Fruit fly (Drosophila melanogaster) whole organism, embryonic: Measurements from ENCODE around the gene CG43402.

Experiments used
- ATbp ChIP-seq: fragments of 200-800 bp; sonication (Bioruptor generic); optimal IDR thresholded peaks from 2 replicates; lab custom pipeline; 2017; ENCODE audit warnings: missing biosample characterization, mild to moderate bottlenecking, missing genetic modification characterization, missing genetic modification reagents
- Awh ChIP-seq: fragments of 200-800 bp; sonication (Bioruptor generic); IDR thresholded peaks from 2 replicates; pipeline ENCODE4, ENCODE4 v1.3.6; 2022; ENCODE audit warnings: missing biosample characterization, missing genetic modification characterization
- BEAF-32 ChIP-seq: fragments of 200-800 bp; sonication (Bioruptor generic); optimal IDR thresholded peaks from 3 replicates; lab custom pipeline; 2017; ENCODE audit warnings: missing biosample characterization, missing genetic modification characterization, mild to moderate bottlenecking, moderate library complexity, missing genetic modification reagents
- CG10147 ChIP-seq: fragments of 200-800 bp; sonication (Bioruptor generic); optimal IDR thresholded peaks from 2 replicates; lab custom pipeline; 2019; ENCODE audit warnings: missing biosample characterization, mild to moderate bottlenecking, missing genetic modification characterization, moderate library complexity
- CG1024 ChIP-seq: fragments of 200-800 bp; sonication (Bioruptor generic); IDR thresholded peaks from 2 replicates; pipeline ENCODE4 v1.3.6; 2022; ENCODE audit warnings: missing biosample characterization, missing genetic modification characterization
- CG10321 ChIP-seq: fragments of 200-800 bp; sonication (Bioruptor generic); IDR thresholded peaks from 2 replicates; pipeline ENCODE4 v1.3.6; 2022; ENCODE audit warnings: missing biosample characterization, missing genetic modification characterization
- CG10979 ChIP-seq: fragments of 200-800 bp; sonication (Bioruptor generic); optimal IDR thresholded peaks from 2 replicates; lab custom pipeline; 2018; ENCODE audit warnings: missing biosample characterization, mild to moderate bottlenecking, missing genetic modification characterization, moderate library complexity
- CG11695 ChIP-seq: fragments of 200-800 bp; sonication (Bioruptor generic); IDR thresholded peaks from 3 replicates; pipeline ENCODE4 v1.3.6; 2022; ENCODE audit warnings: missing biosample characterization, missing genetic modification characterization
- CG14014 ChIP-seq: fragments of 200-800 bp; sonication (Bioruptor generic); IDR thresholded peaks from 2 replicates; pipeline ENCODE4 v1.3.6; 2022; ENCODE audit warnings: missing biosample characterization, missing genetic modification characterization
- CG14050 ChIP-seq: fragments of 200-800 bp; sonication (Bioruptor generic); IDR thresholded peaks from 3 replicates; pipeline ENCODE4 v1.3.6; 2022; ENCODE audit warnings: missing biosample characterization, missing genetic modification characterization
- CG15269 ChIP-seq: fragments of 200-800 bp; sonication (Bioruptor generic); optimal IDR thresholded peaks from 2 replicates; lab custom pipeline; 2018; ENCODE audit warnings: missing biosample characterization, mild to moderate bottlenecking, missing genetic modification characterization, moderate library complexity
- CG1603 ChIP-seq: fragments of 200-800 bp; sonication (Bioruptor generic); optimal IDR thresholded peaks from 2 replicates; lab custom pipeline; 2019; ENCODE audit warnings: missing biosample characterization, mild to moderate bottlenecking, missing genetic modification characterization, moderate library complexity
- CG17328 ChIP-seq: fragments of 200-800 bp; sonication (Bioruptor generic); IDR thresholded peaks from 2 replicates; pipeline ENCODE4 v1.3.6; 2022; ENCODE audit warnings: missing biosample characterization, missing genetic modification characterization
- CG17359 ChIP-seq: fragments of 200-800 bp; sonication (Bioruptor generic); optimal IDR thresholded peaks from 3 replicates; lab custom pipeline; 2018; ENCODE audit warnings: missing biosample characterization, mild to moderate bottlenecking, missing genetic modification characterization, moderate library complexity
- CG17385 ChIP-seq: fragments of 200-800 bp; sonication (Bioruptor generic); optimal IDR thresholded peaks from 3 replicates; lab custom pipeline; 2018; ENCODE audit warnings: missing biosample characterization, mild to moderate bottlenecking, missing genetic modification characterization
- CG2875 ChIP-seq: fragments of 200-800 bp; sonication (Bioruptor generic); optimal IDR thresholded peaks from 2 replicates; lab custom pipeline; 2017; ENCODE audit warnings: missing biosample characterization, mild to moderate bottlenecking, missing genetic modification characterization, missing genetic modification reagents
- CG3281 ChIP-seq: fragments of 200-800 bp; sonication (Bioruptor generic); optimal IDR thresholded peaks from 3 replicates; lab custom pipeline; 2017; ENCODE audit warnings: missing biosample characterization, mild to moderate bottlenecking, missing genetic modification characterization
- CG43689 ChIP-seq: fragments of 200-800 bp; sonication (Bioruptor generic); IDR thresholded peaks from 2 replicates; pipeline ENCODE4 v1.3.6; 2022; ENCODE audit warnings: missing biosample characterization, missing genetic modification characterization
- CG4404 ChIP-seq: fragments of 200-800 bp; sonication (Bioruptor generic); IDR thresholded peaks from 2 replicates; pipeline ENCODE4 v1.3.6; 2022; ENCODE audit warnings: missing biosample characterization, missing genetic modification characterization
- CG4617 ChIP-seq: fragments of 200-800 bp; sonication (Bioruptor generic); optimal IDR thresholded peaks from 3 replicates; lab custom pipeline; 2016; ENCODE audit warnings: missing biosample characterization, missing genetic modification characterization, borderline replicate concordance
- CG5180 ChIP-seq: fragments of 200-800 bp; sonication (Bioruptor generic); optimal IDR thresholded peaks from 3 replicates; lab custom pipeline; 2017; ENCODE audit warnings: missing biosample characterization, missing genetic modification characterization, mild to moderate bottlenecking, moderate library complexity, missing genetic modification reagents
- CG6689 ChIP-seq: fragments of 200-800 bp; sonication (Bioruptor generic); IDR thresholded peaks from 2 replicates; pipeline ENCODE4 v1.3.6; 2022; ENCODE audit warnings: missing biosample characterization, missing genetic modification characterization
- CG8281 ChIP-seq: fragments of 200-800 bp; sonication (Bioruptor generic); optimal IDR thresholded peaks from 2 replicates; lab custom pipeline; 2018; ENCODE audit warnings: missing biosample characterization, mild to moderate bottlenecking, missing genetic modification characterization, moderate library complexity
- CG8478 ChIP-seq: fragments of >200 bp; optimal IDR thresholded peaks from 2 replicates; lab custom pipeline; 2018
- CG9876 ChIP-seq: fragments of 200-800 bp; sonication (Bioruptor generic); optimal IDR thresholded peaks from 2 replicates; lab custom pipeline; 2016; ENCODE audit warnings: missing biosample characterization, missing genetic modification characterization
- Doc2 ChIP-seq: fragments of 200-800 bp; sonication (Bioruptor generic); IDR thresholded peaks from 2 replicates; pipeline ENCODE4 v1.3.6; 2022; ENCODE audit warnings: missing biosample characterization, missing genetic modification characterization
- H2.0 ChIP-seq: fragments of 200-800 bp; sonication (Bioruptor generic); IDR thresholded peaks from 2 replicates; pipeline ENCODE4 v1.3.6; 2022; ENCODE audit warnings: missing biosample characterization, missing genetic modification characterization
- Hr3 ChIP-seq: fragments of 200-800 bp; sonication (Bioruptor generic); optimal IDR thresholded peaks from 3 replicates; lab custom pipeline; 2016; ENCODE audit warnings: missing biosample characterization, missing genetic modification characterization
- Hsf ChIP-seq: fragments of 200-800 bp; sonication (Bioruptor generic); optimal IDR thresholded peaks from 3 replicates; lab custom pipeline; 2016; ENCODE audit warnings: missing biosample characterization, missing genetic modification characterization
- Med ChIP-seq: fragments of 200-800 bp; sonication (Bioruptor generic); peaks from one replicate; lab custom pipeline; 2016; ENCODE audit warnings: missing biosample characterization, missing genetic modification characterization, mild to moderate bottlenecking, inconsistent platforms, moderate library complexity
- Myb ChIP-seq: fragments of 200-800 bp; sonication (Bioruptor generic); optimal IDR thresholded peaks from 2 replicates; lab custom pipeline; 2016; ENCODE audit warnings: missing biosample characterization, missing genetic modification characterization
- Optix ChIP-seq: fragments of 200-800 bp; sonication (Bioruptor generic); IDR thresholded peaks from 3 replicates; pipeline ENCODE4 v1.3.6; 2022; ENCODE audit warnings: missing biosample characterization, missing genetic modification characterization
- Ravus ChIP-seq: fragments of 200-800 bp; sonication (Bioruptor generic); IDR thresholded peaks from 2 replicates; pipeline ENCODE4 v1.3.6; 2022; ENCODE audit warnings: missing biosample characterization, missing genetic modification characterization
- Side ChIP-seq: fragments of 200-800 bp; sonication (Bioruptor generic); optimal IDR thresholded peaks from 2 replicates; lab custom pipeline; 2016; ENCODE audit warnings: missing biosample characterization, missing genetic modification characterization
- Sox100B ChIP-seq: fragments of 200-800 bp; sonication (Bioruptor generic); optimal IDR thresholded peaks from 3 replicates; lab custom pipeline; 2018; ENCODE audit warnings: missing biosample characterization, mild to moderate bottlenecking, missing genetic modification characterization
- Sry-β ChIP-seq: fragments of 200-800 bp; sonication (Bioruptor generic); optimal IDR thresholded peaks from 2 replicates; lab custom pipeline; 2018; ENCODE audit warnings: missing biosample characterization, mild to moderate bottlenecking, missing genetic modification characterization, moderate library complexity
- Sry-δ ChIP-seq: fragments of 200-800 bp; sonication (Bioruptor generic); optimal IDR thresholded peaks from 2 replicates; lab custom pipeline; 2016; ENCODE audit warnings: missing biosample characterization, missing genetic modification characterization
- bab2 ChIP-seq: fragments of 200-800 bp; sonication (Bioruptor generic); optimal IDR thresholded peaks from 2 replicates; lab custom pipeline; 2016; ENCODE audit warnings: missing biosample characterization, missing genetic modification characterization
- cad ChIP-seq: fragments of >200 bp; optimal IDR thresholded peaks from 2 replicates; lab custom pipeline; 2017; ENCODE audit warnings: missing biosample characterization, missing genetic modification characterization
- cato ChIP-seq: fragments of 200-800 bp; sonication (Bioruptor generic); optimal IDR thresholded peaks from 2 replicates; lab custom pipeline; 2016; ENCODE audit warnings: missing biosample characterization, missing genetic modification characterization, borderline replicate concordance
- cwo ChIP-seq: fragments of 200-800 bp; sonication (Bioruptor generic); optimal IDR thresholded peaks from 3 replicates; lab custom pipeline; 2017; ENCODE audit warnings: missing biosample characterization, missing genetic modification characterization, mild to moderate bottlenecking, moderate library complexity, missing genetic modification reagents
- emc ChIP-seq: fragments of 200-800 bp; sonication (Bioruptor generic); optimal IDR thresholded peaks from 2 replicates; lab custom pipeline; 2016; ENCODE audit warnings: missing biosample characterization, missing genetic modification characterization
- exex ChIP-seq: fragments of 200-800 bp; sonication (Bioruptor generic); optimal IDR thresholded peaks from 4 replicates; lab custom pipeline; 2018; ENCODE audit warnings: missing biosample characterization, mild to moderate bottlenecking, missing genetic modification characterization, moderate library complexity
- fd96Cb ChIP-seq: fragments of 200-800 bp; sonication (Bioruptor generic); optimal IDR thresholded peaks from 2 replicates; lab custom pipeline; 2018; ENCODE audit warnings: missing biosample characterization, mild to moderate bottlenecking, missing genetic modification characterization, moderate library complexity
- jumu ChIP-seq: fragments of 200-800 bp; sonication (Bioruptor generic); optimal IDR thresholded peaks from 3 replicates; lab custom pipeline; 2016; ENCODE audit warnings: missing biosample characterization, missing genetic modification characterization
- klu ChIP-seq: fragments of 200-800 bp; sonication (Bioruptor generic); IDR thresholded peaks from 2 replicates; pipeline ENCODE4 v1.3.6; 2022; ENCODE audit warnings: missing biosample characterization, missing genetic modification characterization
- lilli ChIP-seq: fragments of 200-800 bp; sonication (Bioruptor generic); optimal IDR thresholded peaks from 3 replicates; lab custom pipeline; 2016; ENCODE audit warnings: missing biosample characterization, missing genetic modification characterization
- mam ChIP-seq: fragments of 200-800 bp; sonication (Bioruptor generic); optimal IDR thresholded peaks from 3 replicates; lab custom pipeline; 2016; ENCODE audit warnings: missing biosample characterization, missing genetic modification characterization
- prd ChIP-seq, 3 experiments: fragments of >200 bp in 2 of 3; fragments of 200-800 bp in 1 of 3; sonication (Bioruptor generic) in 1 of 3; optimal IDR thresholded peaks in 2 of 3; IDR thresholded peaks in 1 of 3; 2 replicates in 2 of 3; 3 replicates in 1 of 3; pipeline versions ENCODE4 v1.3.6 to Lab custom; 2017 to 2022; ENCODE audit warnings: missing biosample characterization in 1 of 3, missing genetic modification characterization in 1 of 3
- ranshi ChIP-seq: fragments of 200-800 bp; sonication (Bioruptor generic); IDR thresholded peaks from 2 replicates; pipeline ENCODE4 v1.3.6; 2022; ENCODE audit warnings: missing biosample characterization, missing genetic modification characterization
- tio ChIP-seq: fragments of 200-800 bp; sonication (Bioruptor generic); optimal IDR thresholded peaks from 2 replicates; lab custom pipeline; 2017; ENCODE audit warnings: missing biosample characterization, missing genetic modification characterization, inconsistent platforms

CG43402 gene

DNA sequence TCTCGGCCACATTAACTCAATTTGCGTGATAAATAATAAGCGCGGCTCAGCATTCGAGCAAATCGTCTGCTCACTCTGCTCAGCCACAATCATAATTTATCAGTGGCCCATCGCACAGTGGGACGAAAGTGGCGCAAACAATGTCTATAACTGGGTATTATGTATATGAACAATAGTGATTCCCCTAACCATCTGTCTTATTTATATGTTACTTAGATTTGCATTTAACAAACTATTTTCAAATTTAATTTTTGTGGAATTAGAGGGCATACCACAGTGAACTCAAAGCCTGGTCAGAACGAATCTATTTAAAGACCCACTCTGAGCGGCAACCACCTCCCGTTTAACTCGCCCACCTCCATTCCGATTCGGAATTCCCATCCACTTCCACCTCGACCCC lies 14.6 kb upstream of the CG43402 start (continued):
- TF ChIP-seq CG9876 (GFP tag; lab: Kevin White, UChicago) (no peak), CG3281 (GFP tag; lab: Kevin White, UChicago) (no peak), CG4404 (GFP tag; lab: Robert Waterston, UW) (0 out of 2 replicates have a peak, but pooled peaks have one; percentile 18), klu (GFP tag; lab: Robert Waterston, UW) (no peak), Hsf (GFP tag; lab: Kevin White, UChicago) (peak; percentile 27), CG1024 (0 out of 2 replicates have a peak, but pooled peaks have one; percentile 12), exex (tag; lab: Kevin White, UChicago) (no peak), jumu (peak; percentile 20), H2.0 (GFP tag; lab: Robert Waterston, UW) (peak; percentile 48; the same call in 1 of the 2 replicates), Awh (peak; percentile 9; the same call in 1 of the 2 replicates), fd96Cb (tag; lab: Kevin White, UChicago) (peak; percentile 41), Optix (no peak), ATbp (GFP tag; lab: Kevin White, UChicago) (peak; percentile 43), Myb (GFP tag; lab: Kevin White, UChicago) (no peak), Hr3 (GFP tag; lab: Kevin White, UChicago) (no peak), CG6689 (GFP tag; lab: Robert Waterston, UW) (peak; percentile 50), tio (GFP tag; lab: Kevin White, UChicago) (no peak), CG14050 (peak; percentile 23; the same call in 1 of the 3 replicates), CG17328 (peak; percentile 54; the same call in 1 of the 2 replicates), CG1603 (tag; lab: Kevin White, UChicago) (peak; percentile 84), Sry-δ (GFP tag; lab: Kevin White, UChicago) (no peak), CG10979 (tag; lab: Kevin White, UChicago) (peak; percentile 20), ranshi (GFP tag; lab: Robert Waterston, UW) (0 out of 2 replicates have a peak, but pooled peaks have one; percentile 11), CG17359 (tag; lab: Kevin White, UChicago) (peak; percentile 11)

DNA sequence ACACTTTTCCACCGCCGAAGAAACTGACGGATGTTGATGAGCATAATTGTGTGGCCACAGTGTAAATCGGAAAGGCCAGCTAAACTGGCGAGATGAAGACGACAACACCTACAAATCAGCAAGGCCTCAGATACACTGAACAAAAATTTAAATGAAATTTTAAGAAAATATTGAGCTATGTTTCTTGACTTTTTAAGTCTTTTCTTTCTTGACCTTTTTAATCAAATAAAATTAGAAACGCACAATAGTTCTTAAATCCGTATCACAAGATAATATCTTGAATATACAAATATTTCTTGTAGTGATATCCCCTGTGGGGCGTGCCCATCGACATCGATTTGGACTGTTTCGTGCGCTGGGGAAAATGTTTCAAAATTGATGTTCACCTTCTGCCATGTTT lies 14.1 kb upstream of the CG43402 start, which contains the start of gene CG43401:
Gene CG43401, plus strand, starts transcription at position 185 of the 400 bp plus-strand sequence.
- TF ChIP-seq CG15269 (tag; lab: Kevin White, UChicago) (peak; percentile 76), CG43689 (GFP tag; lab: Robert Waterston, UW) (no peak), Sry-β (GFP tag; lab: Kevin White, UChicago) (no peak), cato (GFP tag; lab: Kevin White, UChicago) (no peak), Side (GFP tag; lab: Kevin White, UChicago) (peak; percentile 20), CG11695 (GFP tag; lab: Robert Waterston, UW) (peak; percentile 71; the same call in 2 of the 3 replicates), CG14014 (GFP tag; lab: Robert Waterston, UW) (peak; percentile 59; the same call in 1 of the 2 replicates), cad (GFP tag; lab: Kevin White, UChicago) (no peak), Ravus (GFP tag; lab: Robert Waterston, UW) (no peak; the same call in 1 of the 2 replicates), cwo (no peak), emc (GFP tag; lab: Kevin White, UChicago) (no peak), CG10147 (GFP tag; lab: Kevin White, UChicago) (no peak), BEAF-32 (no peak), CG10321 (GFP tag; lab: Robert Waterston, UW) (peak; percentile 19; the same call in 1 of the 2 replicates), CG17385 (GFP tag; lab: Kevin White, UChicago) (peak; percentile 53), prd (optimal IDR thresholded peaks at IDR 0.05; lab: Kevin White, UChicago) (no peak), prd (GFP tag; IDR thresholded peaks at IDR 0.05; lab: Robert Waterston, UW) (peak; percentile 66), CG5180 (no peak), Doc2 (GFP tag; lab: Robert Waterston, UW) (no peak), CG2875 (GFP tag; lab: Kevin White, UChicago) (no peak), mam (GFP tag; lab: Kevin White, UChicago) (peak; percentile 49), lilli (peak; percentile 23), CG8281 (tag; lab: Kevin White, UChicago) (peak; percentile 0), CG4617 (GFP tag; lab: Kevin White, UChicago) (no peak), CG8478 (no peak), bab2 (GFP tag; lab: Kevin White, UChicago) (peak; percentile 8), Med (GFP tag; lab: Kevin White, UChicago) (peak; percentile 73), Sox100B (peak; percentile 68)
